Worm (Caenorhabditis elegans) whole organism, L1 larva: ENCODE results near the gene dlc-5.
A peak's percentile ranks its signal among the peaks of the same experiment; 100 is the strongest.

Source experiments
- C04F5.9 ChIP-seq: sonication (generic microtip); optimal IDR thresholded peaks from 2 replicates; lab custom pipeline; 2016; ENCODE audit warnings: missing genetic modification characterization, missing compliant biosample characterization
- C16A3.4 ChIP-seq: fragments of 150-350 bp; optimal IDR thresholded peaks from 2 replicates; lab custom pipeline; 2014; ENCODE audit warnings: missing biosample characterization, missing genetic modification characterization
- C34B4.2 ChIP-seq: sonication (generic microtip); optimal IDR thresholded peaks from 2 replicates; lab custom pipeline; 2017; ENCODE audit warnings: mild to moderate bottlenecking, missing genetic modification characterization, missing compliant biosample characterization
- aha-1 ChIP-seq: fragments of 150-350 bp; optimal IDR thresholded peaks from 2 replicates; lab custom pipeline; 2014; ENCODE audit warnings: missing biosample characterization, missing genetic modification characterization
- blmp-1 ChIP-seq: fragments of 150-350 bp; optimal IDR thresholded peaks from 2 replicates; lab custom pipeline; 2014; ENCODE audit warnings: missing biosample characterization, missing genetic modification characterization
- ceh-63 ChIP-seq: fragments of 200-800 bp; sonication (Bioruptor generic); optimal IDR thresholded peaks from 2 replicates; lab custom pipeline; 2018; ENCODE audit warnings: mild to moderate bottlenecking, missing genetic modification characterization, missing compliant biosample characterization
- ceh-82 ChIP-seq, 3 experiments: fragments of 150-350 bp in 1 of 3; sonication (generic microtip) in 2 of 3; optimal IDR thresholded peaks; 2 replicates each; lab custom pipeline; 2014 to 2017; ENCODE audit warnings: missing biosample characterization in 3 of 3, missing genetic modification characterization in 3 of 3
- efl-1 ChIP-seq, 4 experiments: fragments of 150-350 bp; optimal IDR thresholded peaks in 3 of 4; peaks in 1 of 4; 1 replicate in 1 of 4; 2 replicates in 3 of 4; lab custom pipeline; 2014; ENCODE audit warnings: missing biosample characterization in 2 of 4, missing genetic modification characterization in 2 of 4, missing genetic modification reagents in 2 of 4
- efl-3 ChIP-seq: fragments of 200-800 bp; sonication (Bioruptor generic); optimal IDR thresholded peaks from 2 replicates; lab custom pipeline; 2018; ENCODE audit warnings: mild to moderate bottlenecking, missing genetic modification characterization, missing compliant biosample characterization
- elt-3 ChIP-seq, 6 experiments: fragments of 150-350 bp in 1 of 6; sonication (generic microtip); optimal IDR thresholded peaks; 2 replicates each; lab custom pipeline; 2017 to 2018; ENCODE audit warnings: missing biosample characterization in 6 of 6, missing genetic modification characterization in 6 of 6, inconsistent platforms in 1 of 6
- fkh-10 ChIP-seq: sonication (generic microtip); optimal IDR thresholded peaks from 2 replicates; lab custom pipeline; 2017; ENCODE audit warnings: missing biosample characterization, missing genetic modification reagents, missing genetic modification characterization
- fkh-4 ChIP-seq: sonication (generic microtip); optimal IDR thresholded peaks from 2 replicates; lab custom pipeline; 2016; ENCODE audit warnings: missing compliant biosample characterization, missing genetic modification characterization, borderline replicate concordance
- grh-1 ChIP-seq: fragments of 200-800 bp; sonication (Bioruptor generic); IDR thresholded peaks from 2 replicates; pipeline ENCODE4 v1.3.6; 2022; ENCODE audit warnings: missing genetic modification reagents, missing genetic modification characterization, missing compliant biosample characterization
- hpl-2 ChIP-seq: fragments of 150-350 bp; optimal IDR thresholded peaks from 2 replicates; lab custom pipeline; 2014; ENCODE audit warnings: missing biosample characterization, missing genetic modification reagents, missing genetic modification characterization
- lin-14 ChIP-seq: fragments of 200-800 bp; sonication (Bioruptor generic); optimal IDR thresholded peaks from 2 replicates; lab custom pipeline; 2018; ENCODE audit warnings: mild to moderate bottlenecking, missing genetic modification characterization, moderate library complexity, missing compliant biosample characterization
- mab-9 ChIP-seq: fragments of 200-800 bp; sonication (Bioruptor generic); IDR thresholded peaks from 2 replicates; pipeline ENCODE4 v1.3.6; 2022; ENCODE audit warnings: missing genetic modification reagents, missing genetic modification characterization, missing compliant biosample characterization
- mdl-1 ChIP-seq, 2 experiments: fragments of 150-350 bp; optimal IDR thresholded peaks; 2 replicates each; lab custom pipeline; 2014 to 2017; ENCODE audit warnings: missing biosample characterization in 2 of 2, missing genetic modification characterization in 2 of 2, inconsistent platforms in 1 of 2
- nhr-20 ChIP-seq: sonication (generic microtip); optimal IDR thresholded peaks from 2 replicates; lab custom pipeline; 2016; ENCODE audit warnings: mild to moderate bottlenecking, missing genetic modification characterization, missing compliant biosample characterization
- nhr-77 ChIP-seq: fragments of 150-350 bp; optimal IDR thresholded peaks from 2 replicates; lab custom pipeline; 2014; ENCODE audit warnings: missing biosample characterization, missing genetic modification characterization
- nhr-85 ChIP-seq: sonication (generic microtip); peaks from one replicate; lab custom pipeline; 2016; ENCODE audit warnings: missing genetic modification characterization, inconsistent platforms, missing compliant biosample characterization
- nhr-90 ChIP-seq: sonication (generic microtip); optimal IDR thresholded peaks from 2 replicates; lab custom pipeline; 2016; ENCODE audit warnings: mild to moderate bottlenecking, missing genetic modification characterization, missing compliant biosample characterization; ENCODE audit not compliant: poor library complexity
- pag-3 ChIP-seq: sonication (generic microtip); optimal IDR thresholded peaks from 2 replicates; lab custom pipeline; 2017; ENCODE audit warnings: missing genetic modification characterization, mild to moderate bottlenecking, missing compliant biosample characterization, antibody characterized with exemption, borderline replicate concordance; ENCODE audit not compliant: insufficient read depth
- skn-1 ChIP-seq: fragments of 150-350 bp; optimal IDR thresholded peaks from 2 replicates; lab custom pipeline; 2014; ENCODE audit warnings: missing biosample characterization, missing genetic modification characterization
- snu-23 ChIP-seq: sonication (generic microtip); optimal IDR thresholded peaks from 2 replicates; lab custom pipeline; 2016; ENCODE audit warnings: missing genetic modification characterization, missing compliant biosample characterization
- sox-4 ChIP-seq: sonication (generic microtip); optimal IDR thresholded peaks from 2 replicates; lab custom pipeline; 2016; ENCODE audit warnings: missing genetic modification characterization, missing compliant biosample characterization
- sptf-1 ChIP-seq: fragments of 150-350 bp; optimal IDR thresholded peaks from 2 replicates; lab custom pipeline; 2014; ENCODE audit warnings: missing biosample characterization, missing genetic modification characterization
- sup-37 ChIP-seq: fragments of 200-800 bp; sonication (Bioruptor generic); optimal IDR thresholded peaks from 2 replicates; lab custom pipeline; 2018; ENCODE audit warnings: mild to moderate bottlenecking, missing genetic modification characterization, missing compliant biosample characterization
- tbx-2 ChIP-seq: sonication (generic microtip); optimal IDR thresholded peaks from 2 replicates; lab custom pipeline; 2016; ENCODE audit warnings: missing genetic modification characterization, missing compliant biosample characterization
- unc-62 ChIP-seq: fragments of 150-350 bp; optimal IDR thresholded peaks from 2 replicates; lab custom pipeline; 2014; ENCODE audit warnings: missing biosample characterization, missing genetic modification reagents, missing genetic modification characterization
- unc-86 ChIP-seq: sonication (generic microtip); optimal IDR thresholded peaks from 2 replicates; lab custom pipeline; 2016; ENCODE audit warnings: missing genetic modification characterization, missing compliant biosample characterization

dlc-5 gene

DNA sequence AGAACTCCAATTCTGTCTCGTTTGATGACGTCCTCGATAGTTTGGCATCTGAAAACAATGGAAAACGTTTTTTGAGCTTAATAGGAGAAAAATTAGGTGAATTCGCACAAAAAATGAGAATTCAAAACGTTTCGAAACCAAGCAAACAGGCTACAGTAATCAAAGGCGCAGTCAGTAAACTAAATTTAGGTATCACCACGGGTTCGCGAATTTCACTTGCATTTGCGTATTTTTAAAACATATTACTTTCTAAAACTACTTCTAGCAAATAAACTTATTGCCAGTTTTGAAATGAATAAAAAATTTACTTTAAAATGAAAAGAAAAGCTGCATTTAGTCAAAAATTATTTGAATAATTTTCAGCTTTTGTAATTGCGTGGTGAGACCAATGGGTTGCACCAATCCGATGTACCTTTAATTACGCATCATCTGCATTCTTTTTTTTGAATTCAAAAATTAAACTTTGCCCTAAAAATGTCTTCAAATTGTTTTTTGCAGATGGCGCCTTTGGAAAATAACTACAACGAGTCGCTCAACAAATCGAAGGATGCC, 18.9 kb upstream of the dlc-5 start, which contains the start of the genes Y73B6BL.23 and htp-2:
Gene Y73B6BL.23, minus strand, starts transcription at position 51 of the 552 bp plus-strand sequence.
Gene htp-2, plus strand, starts transcription at position 492 of the 552 bp plus-strand sequence.
- no peak for TF ChIP-seq sup-37
- no peak for TF ChIP-seq sox-4 (tag; lab: Kevin White, UChicago)

DNA sequence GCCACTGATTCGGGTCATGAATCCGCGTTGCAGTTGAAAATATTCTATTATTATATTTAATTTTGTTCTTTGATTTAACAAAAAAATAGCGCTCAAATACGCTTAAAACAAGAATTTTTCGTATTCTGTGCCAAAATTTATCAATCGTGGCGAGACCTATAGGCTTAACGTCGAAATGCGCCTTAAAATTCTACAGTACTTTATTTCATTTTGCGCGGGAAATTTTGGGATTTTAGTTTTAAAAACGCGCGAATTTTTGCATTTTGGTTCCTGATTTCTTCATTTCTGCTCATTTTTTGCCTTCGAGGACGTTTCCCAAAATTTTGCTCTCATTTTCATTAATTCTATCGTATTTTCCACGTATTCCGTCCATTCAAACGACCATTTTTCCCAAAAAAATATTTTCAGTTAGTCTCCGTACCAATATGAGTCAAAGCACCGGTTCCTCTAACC, 16.8 kb upstream of the dlc-5 start, which contains the start of gene puf-11:
Gene puf-11, plus strand, starts transcription at position 403 of the 453 bp plus-strand sequence.
- no peak for TF ChIP-seq skn-1 (tag; lab: Kevin White, UChicago)
- TF ChIP-seq unc-62 = no peak
- TF ChIP-seq nhr-90 = no peak
- TF ChIP-seq unc-86 (tag; lab: Kevin White, UChicago) = no peak
- no peak for TF ChIP-seq ceh-63 (GFP tag; lab: Kevin White, UChicago)
- TF ChIP-seq mdl-1 (tag; optimal IDR thresholded peaks at IDR 0.05; lab: Kevin White, UChicago) = no peak
- TF ChIP-seq snu-23 (GFP tag; lab: Kevin White, UChicago) = no peak
- no peak for TF ChIP-seq aha-1 (tag; lab: Kevin White, UChicago)
- TF ChIP-seq C04F5.9 = no peak
- no peak for TF ChIP-seq ceh-82 (tag; optimal IDR thresholded peaks at IDR 0.05; lab: Kevin White, UChicago)
- TF ChIP-seq nhr-77 (tag; lab: Kevin White, UChicago) = no peak
- TF ChIP-seq pag-3 (tag; lab: Kevin White, UChicago) = no peak
- TF ChIP-seq sptf-1 (tag; lab: Kevin White, UChicago) = no peak
- TF ChIP-seq C16A3.4 (tag; lab: Kevin White, UChicago) = no peak
- TF ChIP-seq mab-9 (GFP tag; lab: Robert Waterston, UW) = no peak
- no peak for TF ChIP-seq fkh-4 (tag; lab: Kevin White, UChicago)
- TF ChIP-seq fkh-10 (GFP tag; lab: Kevin White, UChicago) = no peak
- no peak for TF ChIP-seq hpl-2 (GFP tag; lab: Kevin White, UChicago)

DNA sequence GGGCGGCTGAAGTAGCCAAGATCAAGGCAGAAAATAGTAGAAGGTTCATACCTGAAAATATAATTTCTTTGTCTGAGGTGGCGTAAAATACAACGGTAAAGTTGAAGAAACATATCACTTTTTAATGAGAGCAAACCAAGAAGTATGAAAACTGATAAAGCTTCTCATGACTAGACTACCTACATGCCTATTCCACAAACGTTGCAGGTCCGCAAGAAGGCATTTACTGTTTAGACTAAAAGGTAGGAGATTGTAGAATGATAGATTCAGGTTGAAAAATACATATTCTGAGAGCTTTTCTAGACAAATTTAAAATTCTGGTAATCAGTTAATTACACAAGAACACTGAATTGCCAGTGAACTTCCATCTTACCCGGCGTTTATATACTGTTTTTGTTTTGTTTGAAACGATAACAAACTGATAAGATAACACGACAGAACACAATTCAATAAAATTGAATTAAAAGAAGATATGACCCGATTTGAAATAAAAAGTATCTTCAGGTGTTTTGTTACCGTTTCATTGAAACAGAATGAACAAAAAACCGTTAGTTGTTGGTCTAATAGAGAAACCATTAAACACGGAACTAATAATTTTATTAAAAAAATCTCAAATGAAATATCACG, 11.8 kb upstream of the dlc-5 start, which contains the start of gene acp-6:
Gene acp-6, minus strand, starts transcription at position 51 of the 627 bp plus-strand sequence.
- TF ChIP-seq nhr-20 (tag; lab: Kevin White, UChicago) = no peak
- TF ChIP-seq elt-3 (tag; optimal IDR thresholded peaks at IDR 0.05; lab: Kevin White, UChicago) = peak in 2 of 6 experiments; percentile 50 to 69

DNA sequence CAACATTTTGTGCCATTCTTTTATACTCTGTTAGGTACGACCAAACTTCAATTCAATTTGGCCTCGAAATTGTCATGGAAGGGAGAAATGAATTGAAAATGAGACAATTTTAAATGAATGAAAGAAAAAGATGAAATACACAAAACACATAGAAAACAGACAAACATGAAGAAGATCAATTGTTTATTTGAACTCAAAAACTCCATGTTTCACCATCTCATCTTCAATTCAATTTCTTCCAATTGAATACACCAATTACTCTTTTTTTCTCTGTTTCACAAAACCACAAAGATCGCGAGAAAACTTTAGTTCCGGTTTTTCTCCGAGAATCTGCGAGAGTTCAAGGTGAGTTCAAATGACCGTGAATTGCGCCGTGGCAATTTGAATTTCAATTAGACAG, 10.8 kb upstream of the dlc-5 start:
- peak; percentile 42; the same call in 1 of the 2 replicates for TF ChIP-seq grh-1 (GFP tag; lab: Robert Waterston, UW)
- TF ChIP-seq lin-14 (GFP tag; lab: Kevin White, UChicago) = peak; percentile 79
- TF ChIP-seq efl-3 (GFP tag; lab: Kevin White, UChicago) = no peak
- TF ChIP-seq C34B4.2 (tag; lab: Kevin White, UChicago) = no peak
- peak; percentile 22 for TF ChIP-seq tbx-2 (tag; lab: Kevin White, UChicago)
- peak; percentile 46 for TF ChIP-seq blmp-1
- peak; percentile 92 for TF ChIP-seq nhr-85 (tag; lab: Kevin White, UChicago)
- peak in 1 of 2 experiments; percentile 0 for TF ChIP-seq efl-1 (optimal IDR thresholded peaks at IDR 0.05; lab: Kevin White, UChicago)
- no peak for TF ChIP-seq efl-1 (GFP tag; optimal IDR thresholded peaks at IDR 0.05 in 1 of 2; lab: Kevin White, UChicago)

DNA sequence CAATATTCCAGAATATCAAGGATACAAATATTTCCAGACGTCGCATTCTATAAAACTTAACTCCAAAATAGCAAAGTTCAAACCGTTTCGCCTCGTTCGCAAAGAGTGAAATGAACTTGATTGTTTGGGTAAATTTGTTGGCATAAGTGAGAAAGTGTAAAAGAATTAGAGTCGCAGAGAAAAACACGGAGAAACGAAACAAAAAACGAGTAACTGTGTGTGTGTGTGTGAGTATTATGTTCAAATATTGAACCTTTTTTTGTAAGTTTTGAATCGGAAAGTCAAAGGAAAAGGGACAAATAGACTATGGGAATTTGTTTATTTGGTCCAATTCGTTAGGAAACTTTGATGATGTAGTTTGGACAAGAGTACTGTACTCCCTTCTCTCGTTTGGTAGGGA, 6.4 kb upstream of the dlc-5 start, which contains the start of gene acp-7:
Gene acp-7, minus strand, starts transcription at position 101 of the 400 bp plus-strand sequence.
- peak; percentile 5 for TF ChIP-seq lin-14 (GFP tag; lab: Kevin White, UChicago)
- TF ChIP-seq nhr-77 (tag; lab: Kevin White, UChicago) = no peak
